Worm (Caenorhabditis elegans) whole organism, young adult: ENCODE measurements around the gene srh-184.

Experiments
- B0035.1 ChIP-seq: sonication (generic microtip); optimal IDR thresholded peaks from 2 replicates; lab custom pipeline; 2016; ENCODE audit warnings: missing genetic modification characterization, mild to moderate bottlenecking, missing compliant biosample characterization, missing genotype, missing genetic modification reagents
- C06A6.2 ChIP-seq: fragments of 200-800 bp; sonication (Bioruptor generic); conservative IDR thresholded peaks from 2 replicates; pipeline ENCODE4 v1.3.6; 2022; ENCODE audit warnings: missing genetic modification characterization, missing compliant biosample characterization
- F22D6.2 ChIP-seq: sonication (generic microtip); optimal IDR thresholded peaks from 2 replicates; lab custom pipeline; 2016; ENCODE audit warnings: mild to moderate bottlenecking, missing genetic modification characterization, missing compliant biosample characterization
- F23B12.7 ChIP-seq: sonication (generic microtip); optimal IDR thresholded peaks from 2 replicates; lab custom pipeline; 2017; ENCODE audit warnings: missing genetic modification characterization, mild to moderate bottlenecking, missing compliant biosample characterization, antibody characterized with exemption, moderate library complexity; ENCODE audit not compliant: insufficient read depth
- F49E8.2 ChIP-seq: sonication (generic microtip); optimal IDR thresholded peaks from 3 replicates; lab custom pipeline; 2017; ENCODE audit warnings: missing genetic modification characterization, mild to moderate bottlenecking, missing compliant biosample characterization, antibody characterized with exemption, moderate library complexity; ENCODE audit not compliant: insufficient read depth
- F52B5.7 ChIP-seq: sonication (generic microtip); optimal IDR thresholded peaks from 2 replicates; lab custom pipeline; 2016; ENCODE audit warnings: mild to moderate bottlenecking, missing genetic modification characterization, missing compliant biosample characterization
- F57A8.1 ChIP-seq: fragments of 200-800 bp; sonication (Bioruptor generic); optimal IDR thresholded peaks from 2 replicates; lab custom pipeline; 2018; ENCODE audit warnings: mild to moderate bottlenecking, missing genetic modification characterization, moderate library complexity, missing compliant biosample characterization
- T26A5.8 ChIP-seq: sonication (generic microtip); optimal IDR thresholded peaks from 2 replicates; lab custom pipeline; 2016; ENCODE audit warnings: missing genetic modification characterization, missing compliant biosample characterization
- Y79H2A.3 ChIP-seq: fragments of 200-800 bp; sonication (Bioruptor generic); conservative IDR thresholded peaks from 2 replicates; pipeline ENCODE4 v1.3.6; 2022; ENCODE audit warnings: missing genetic modification reagents, missing genetic modification characterization, missing compliant biosample characterization
- Y95B8A.8 ChIP-seq: fragments of 200-800 bp; sonication (Bioruptor generic); IDR thresholded peaks from 2 replicates; pipeline ENCODE4 v1.3.6; 2022; ENCODE audit warnings: missing genetic modification reagents, missing genetic modification characterization, missing compliant biosample characterization
- ama-1 ChIP-seq, 3 experiments: fragments of 150-350 bp in 1 of 3; sonication (generic microtip) in 2 of 3; optimal IDR thresholded peaks; 2 replicates each; lab custom pipeline; 2014 to 2018; ENCODE audit warnings: missing biosample characterization in 2 of 3, missing genetic modification characterization in 2 of 3, missing genetic modification reagents in 2 of 3
- aptf-2 ChIP-seq: fragments of 200-800 bp; sonication (Bioruptor generic); conservative IDR thresholded peaks from 2 replicates; pipeline ENCODE4 v1.3.6; 2022; ENCODE audit warnings: missing genetic modification reagents, missing genetic modification characterization, missing compliant biosample characterization
- attf-5 ChIP-seq: fragments of 200-800 bp; sonication (Bioruptor generic); optimal IDR thresholded peaks from 2 replicates; lab custom pipeline; 2018; ENCODE audit warnings: mild to moderate bottlenecking, missing genetic modification characterization, missing compliant biosample characterization
- ccch-3 ChIP-seq: fragments of 200-800 bp; sonication (Bioruptor generic); optimal IDR thresholded peaks from 2 replicates; lab custom pipeline; 2018; ENCODE audit warnings: mild to moderate bottlenecking, missing genetic modification characterization, missing compliant biosample characterization
- ceh-100 ChIP-seq: fragments of 200-800 bp; sonication (Bioruptor generic); IDR thresholded peaks from 2 replicates; pipeline ENCODE4 v1.3.6; 2022; ENCODE audit warnings: missing genetic modification reagents, missing genetic modification characterization, missing compliant biosample characterization
- ceh-40 ChIP-seq: fragments of 200-800 bp; sonication (Bioruptor generic); IDR thresholded peaks from 2 replicates; pipeline ENCODE4 v1.3.6; 2022; ENCODE audit warnings: missing genetic modification characterization, missing compliant biosample characterization
- dox-1 ChIP-seq: fragments of 200-800 bp; sonication (Bioruptor generic); IDR thresholded peaks from 2 replicates; pipeline ENCODE4 v1.3.6; 2022; ENCODE audit warnings: missing genetic modification reagents, missing genetic modification characterization, missing compliant biosample characterization
- efl-1 ChIP-seq: fragments of 150-350 bp; optimal IDR thresholded peaks from 2 replicates; lab custom pipeline; 2014; ENCODE audit warnings: missing biosample characterization, missing genetic modification reagents, missing genetic modification characterization
- egl-18 ChIP-seq: fragments of 200-800 bp; sonication (Bioruptor generic); IDR thresholded peaks from 2 replicates; pipeline ENCODE4 v1.3.6; 2022; ENCODE audit warnings: missing genetic modification reagents, missing genetic modification characterization, missing compliant biosample characterization
- egl-44 ChIP-seq: fragments of 200-800 bp; sonication (Bioruptor generic); IDR thresholded peaks from 2 replicates; pipeline ENCODE4 v1.3.6; 2022; ENCODE audit warnings: missing genetic modification reagents, missing genetic modification characterization, missing compliant biosample characterization
- egrh-3 ChIP-seq: fragments of 200-800 bp; sonication (Bioruptor generic); IDR thresholded peaks from 2 replicates; pipeline ENCODE4 v1.3.6; 2022; ENCODE audit warnings: missing genetic modification reagents, missing genetic modification characterization, missing compliant biosample characterization
- ekl-4 ChIP-seq: fragments of 200-800 bp; sonication (Bioruptor generic); IDR thresholded peaks from 2 replicates; pipeline ENCODE4 v1.3.6; 2022; ENCODE audit warnings: missing genetic modification reagents, missing genetic modification characterization, missing compliant biosample characterization
- him-1 ChIP-seq: sonication (generic microtip); optimal IDR thresholded peaks from 2 replicates; lab custom pipeline; 2016; ENCODE audit warnings: missing genotype, missing genetic modification reagents, missing genetic modification characterization, missing compliant biosample characterization
- hlh-12 ChIP-seq: sonication (generic microtip); optimal IDR thresholded peaks from 2 replicates; lab custom pipeline; 2016; ENCODE audit warnings: missing genetic modification characterization, missing compliant biosample characterization
- hmg-20 ChIP-seq: fragments of 200-800 bp; sonication (Bioruptor generic); IDR thresholded peaks from 2 replicates; pipeline ENCODE4 v1.3.6; 2022; ENCODE audit warnings: missing genetic modification reagents, missing genetic modification characterization, missing compliant biosample characterization
- lin-35 ChIP-seq, 3 experiments: fragments of 150-350 bp in 2 of 3; sonication (generic microtip) in 1 of 3; optimal IDR thresholded peaks; 2 replicates each; lab custom pipeline; 2014 to 2018; ENCODE audit warnings: missing biosample characterization in 3 of 3, missing genetic modification characterization in 3 of 3, missing genetic modification reagents in 3 of 3
- lin-40 ChIP-seq: sonication (generic microtip); optimal IDR thresholded peaks from 2 replicates; lab custom pipeline; 2016; ENCODE audit warnings: missing genetic modification characterization, mild to moderate bottlenecking, missing compliant biosample characterization, missing genotype, missing genetic modification reagents
- lin-54 ChIP-seq: fragments of 200-800 bp; sonication (Bioruptor generic); optimal IDR thresholded peaks from 2 replicates; lab custom pipeline; 2018; ENCODE audit warnings: mild to moderate bottlenecking, missing genetic modification characterization, missing compliant biosample characterization
- lsl-1 ChIP-seq: fragments of 200-800 bp; sonication (Bioruptor generic); optimal IDR thresholded peaks from 2 replicates; lab custom pipeline; 2018; ENCODE audit warnings: mild to moderate bottlenecking, missing genetic modification characterization, moderate library complexity, missing compliant biosample characterization
- madf-6 ChIP-seq: fragments of 200-800 bp; sonication (Bioruptor generic); IDR thresholded peaks from 2 replicates; pipeline ENCODE4 v1.3.6; 2022; ENCODE audit warnings: missing genetic modification reagents, missing genetic modification characterization, missing compliant biosample characterization
- mcd-1 ChIP-seq: fragments of 200-800 bp; sonication (Bioruptor generic); IDR thresholded peaks from 2 replicates; pipeline ENCODE4 v1.3.6; 2022; ENCODE audit warnings: missing genetic modification reagents, missing genetic modification characterization, missing compliant biosample characterization
- mes-4 ChIP-seq: sonication (generic microtip); optimal IDR thresholded peaks from 2 replicates; lab custom pipeline; 2016; ENCODE audit warnings: missing genotype, missing genetic modification characterization, missing compliant biosample characterization
- mxl-1 ChIP-seq: sonication (generic microtip); optimal IDR thresholded peaks from 2 replicates; lab custom pipeline; 2016; ENCODE audit warnings: missing genetic modification characterization, missing compliant biosample characterization
- nfya-2 ChIP-seq: fragments of 200-800 bp; sonication (Bioruptor generic); IDR thresholded peaks from 2 replicates; pipeline ENCODE4 v1.3.6; 2022; ENCODE audit warnings: missing genetic modification reagents, missing genetic modification characterization, missing compliant biosample characterization
- nfyb-1 ChIP-seq: fragments of 200-800 bp; sonication (Bioruptor generic); IDR thresholded peaks from 2 replicates; pipeline ENCODE4 v1.3.6; 2022; ENCODE audit warnings: missing genetic modification reagents, missing genetic modification characterization, missing compliant biosample characterization
- nhr-120 ChIP-seq: fragments of 200-800 bp; sonication (Bioruptor generic); IDR thresholded peaks from 2 replicates; pipeline ENCODE4 v1.3.6; 2022; ENCODE audit warnings: missing genetic modification characterization, missing compliant biosample characterization
- nhr-179 ChIP-seq: sonication (generic microtip); optimal IDR thresholded peaks from 2 replicates; lab custom pipeline; 2016; ENCODE audit warnings: mild to moderate bottlenecking, missing genetic modification characterization, missing compliant biosample characterization
- nhr-27 ChIP-seq: fragments of 200-800 bp; sonication (Bioruptor generic); optimal IDR thresholded peaks from 2 replicates; lab custom pipeline; 2018; ENCODE audit warnings: mild to moderate bottlenecking, missing genetic modification characterization, moderate library complexity, missing compliant biosample characterization
- pbrm-1 ChIP-seq: fragments of 200-800 bp; sonication (Bioruptor generic); IDR thresholded peaks from 2 replicates; pipeline ENCODE4 v1.3.6; 2022; ENCODE audit warnings: missing genetic modification reagents, missing genetic modification characterization, missing compliant biosample characterization
- rec-8 ChIP-seq, 2 experiments: sonication (generic microtip); optimal IDR thresholded peaks; 2 replicates each; lab custom pipeline; 2016; ENCODE audit warnings: mild to moderate bottlenecking in 2 of 2, missing genetic modification characterization in 2 of 2, missing genetic modification reagents in 2 of 2, missing genotype in 2 of 2, missing biosample characterization in 1 of 2, missing compliant biosample characterization in 1 of 2, moderate library complexity in 1 of 2
- snpc-1.3 ChIP-seq: sonication (generic microtip); optimal IDR thresholded peaks from 2 replicates; lab custom pipeline; 2017; ENCODE audit warnings: missing genetic modification characterization, mild to moderate bottlenecking, missing compliant biosample characterization, antibody characterized with exemption, moderate library complexity, missing genotype, missing genetic modification reagents; ENCODE audit not compliant: insufficient read depth
- sptf-2 ChIP-seq: fragments of 200-800 bp; sonication (Bioruptor generic); optimal IDR thresholded peaks from 2 replicates; lab custom pipeline; 2018; ENCODE audit warnings: mild to moderate bottlenecking, missing genetic modification characterization, missing compliant biosample characterization
- tlf-1 ChIP-seq: fragments of 200-800 bp; sonication (Bioruptor generic); optimal IDR thresholded peaks from 2 replicates; lab custom pipeline; 2018; ENCODE audit warnings: mild to moderate bottlenecking, missing genetic modification characterization, missing compliant biosample characterization
- ztf-18 ChIP-seq: sonication (generic microtip); optimal IDR thresholded peaks from 2 replicates; lab custom pipeline; 2016; ENCODE audit warnings: missing genotype, mild to moderate bottlenecking, missing genetic modification characterization, missing compliant biosample characterization
- ztf-26 ChIP-seq: sonication (generic microtip); optimal IDR thresholded peaks from 2 replicates; lab custom pipeline; 2017; ENCODE audit warnings: missing genetic modification characterization, missing compliant biosample characterization
- ztf-28 ChIP-seq: fragments of 200-800 bp; sonication (Bioruptor generic); IDR thresholded peaks from 2 replicates; pipeline ENCODE4 v1.3.6; 2022; ENCODE audit warnings: missing genetic modification reagents, missing genetic modification characterization, missing compliant biosample characterization

The srh-184 gene

ce11 chrV:10813425-10814156 is 15.6 kb upstream of the srh-184 start, which contains the start of the genes C29A12.1 and lig-1 (continued):
- TF ChIP-seq B0035.1 (tag; lab: Kevin White, UChicago) (no peak), Y95B8A.8 (GFP tag; lab: Robert Waterston, UW) (0 out of 2 replicates have a peak, but pooled peaks have one; percentile 8), F57A8.1 (GFP tag; lab: Kevin White, UChicago) (no peak), nhr-120 (GFP tag; lab: Robert Waterston, UW) (no peak), rec-8 (tag; optimal IDR thresholded peaks at IDR 0.05; lab: Kevin White, UChicago) (no peak), F23B12.7 (tag; lab: Kevin White, UChicago) (peak; percentile 27), nfyb-1 (GFP tag; lab: Robert Waterston, UW) (no peak), nhr-179 (tag; lab: Kevin White, UChicago) (no peak), snpc-1.3 (tag; lab: Kevin White, UChicago) (no peak), mes-4 (no peak), him-1 (tag; lab: Kevin White, UChicago) (no peak), ccch-3 (GFP tag; lab: Kevin White, UChicago) (no peak), F52B5.7 (tag; lab: Kevin White, UChicago) (no peak), ceh-100 (GFP tag; lab: Robert Waterston, UW) (0 out of 2 replicates have a peak, but pooled peaks have one; percentile 35), tlf-1 (GFP tag; lab: Kevin White, UChicago) (peak; percentile 41), egrh-3 (GFP tag; lab: Robert Waterston, UW) (no peak), egl-44 (GFP tag; lab: Robert Waterston, UW) (no peak), ekl-4 (GFP tag; lab: Robert Waterston, UW) (peak; percentile 25; the same call in 1 of the 2 replicates), F49E8.2 (peak; percentile 73), efl-1 (GFP tag; lab: Kevin White, UChicago) (peak; percentile 70), hlh-12 (no peak), ama-1 (optimal IDR thresholded peaks at IDR 0.05; lab: Kevin White, UChicago) (no peak), ama-1 (GFP tag; optimal IDR thresholded peaks at IDR 0.05; lab: Kevin White, UChicago) (no peak), nfya-2 (GFP tag; lab: Robert Waterston, UW) (no peak), lin-35 (GFP tag; optimal IDR thresholded peaks at IDR 0.05; lab: Kevin White, UChicago) (no peak), ztf-18 (peak; percentile 26), lin-54 (GFP tag; lab: Kevin White, UChicago) (peak; percentile 55), mxl-1 (tag; lab: Kevin White, UChicago) (no peak), mcd-1 (peak; percentile 68), hmg-20 (GFP tag; lab: Robert Waterston, UW) (no peak), sptf-2 (GFP tag; lab: Kevin White, UChicago) (no peak), ceh-40 (GFP tag; lab: Robert Waterston, UW) (no peak), F22D6.2 (tag; lab: Kevin White, UChicago) (no peak), T26A5.8 (tag; lab: Kevin White, UChicago) (no peak), nhr-27 (tag; lab: Kevin White, UChicago) (no peak)

ce11 chrV:10811763-10812162 is 13.8 kb upstream of the srh-184 start, which contains the start of gene C29A12.22:
C29A12.22 (plus strand) TSS chrV:10812063.
- TF ChIP-seq egl-44 (GFP tag; lab: Robert Waterston, UW), result no peak
- TF ChIP-seq ztf-28 (GFP tag; lab: Robert Waterston, UW), result no peak
- TF ChIP-seq ztf-26, result no peak
- no peak for TF ChIP-seq Y79H2A.3 (GFP tag; lab: Robert Waterston, UW)
- no peak for TF ChIP-seq attf-5
- no peak for TF ChIP-seq tlf-1 (GFP tag; lab: Kevin White, UChicago)
- no peak for TF ChIP-seq dox-1
- TF ChIP-seq lin-40 (tag; lab: Kevin White, UChicago), result no peak
- TF ChIP-seq Y95B8A.8 (GFP tag; lab: Robert Waterston, UW), result no peak
- no peak for TF ChIP-seq him-1 (tag; lab: Kevin White, UChicago)
- no peak for TF ChIP-seq pbrm-1
- no peak for TF ChIP-seq aptf-2 (GFP tag; lab: Robert Waterston, UW)
- TF ChIP-seq madf-6 (GFP tag; lab: Robert Waterston, UW), result no peak
- TF ChIP-seq C06A6.2 (GFP tag; lab: Robert Waterston, UW), result no peak
- no peak for TF ChIP-seq egl-18
- no peak for TF ChIP-seq F52B5.7 (tag; lab: Kevin White, UChicago)
- TF ChIP-seq lin-54 (GFP tag; lab: Kevin White, UChicago), result no peak
- no peak for TF ChIP-seq lsl-1 (GFP tag; lab: Kevin White, UChicago)
- no peak for TF ChIP-seq ccch-3 (GFP tag; lab: Kevin White, UChicago)
